Worm (Caenorhabditis elegans): ENCODE results near the gene cisd-1.

- no peak for TF ChIP-seq lin-13 (GFP tag; optimal IDR thresholded peaks at IDR 0.05)
- no peak for TF ChIP-seq ztf-11 (tag; optimal IDR thresholded peaks at IDR 0.05)
- TF ChIP-seq aly-2 (tag; optimal IDR thresholded peaks at IDR 0.05): no peak
- TF ChIP-seq sup-37 (GFP tag; optimal IDR thresholded peaks at IDR 0.05): no peak
These were observed 31.0 kb downstream of the cisd-1 start, which contains the start of gene vha-6 for ce11 chrII:11438417-11438816.
